Fruit fly (Drosophila melanogaster) whole organism, embryonic: Measurements from ENCODE around the gene sll.

Source experiments
- Ada2b ChIP-seq: fragments of 200-800 bp; sonication (Bioruptor generic); IDR thresholded peaks from 2 replicates; pipeline ENCODE4 v1.3.6; 2022; ENCODE audit warnings: missing biosample characterization, missing genetic modification characterization
- Adf1 ChIP-seq: fragments of 200-800 bp; sonication (Bioruptor generic); IDR thresholded peaks from 2 replicates; pipeline ENCODE4 v1.3.6; 2022; ENCODE audit warnings: missing biosample characterization, missing genetic modification characterization
- Atf-2 ChIP-seq: fragments of 200-800 bp; sonication (Bioruptor generic); optimal IDR thresholded peaks from 2 replicates; lab custom pipeline; 2016; ENCODE audit warnings: missing biosample characterization, missing genetic modification characterization
- Bdp1 ChIP-seq: fragments of 200-800 bp; sonication (Bioruptor generic); optimal IDR thresholded peaks from 3 replicates; lab custom pipeline; 2016; ENCODE audit warnings: missing biosample characterization, missing genetic modification characterization
- Bgb ChIP-seq: fragments of 200-800 bp; sonication (Bioruptor generic); IDR thresholded peaks from 2 replicates; pipeline ENCODE4 v1.3.6; 2022; ENCODE audit warnings: missing biosample characterization, missing genetic modification characterization; ENCODE audit not compliant: partially characterized antibody
- CG13123 ChIP-seq: fragments of 200-800 bp; sonication (Bioruptor generic); optimal IDR thresholded peaks from 2 replicates; lab custom pipeline; 2016; ENCODE audit warnings: missing biosample characterization, missing genetic modification characterization
- CG16813 ChIP-seq: fragments of 200-800 bp; sonication (Bioruptor generic); IDR thresholded peaks from 3 replicates; pipeline ENCODE4 v1.3.6; 2022; ENCODE audit warnings: missing biosample characterization, missing genetic modification characterization; ENCODE audit not compliant: partially characterized antibody
- CG6791 ChIP-seq: fragments of 200-800 bp; sonication (Bioruptor generic); IDR thresholded peaks from 3 replicates; pipeline ENCODE4 v1.3.6; 2022; ENCODE audit warnings: missing biosample characterization, missing genetic modification characterization; ENCODE audit not compliant: partially characterized antibody
- CG7556 ChIP-seq: fragments of 200-800 bp; sonication (Bioruptor generic); optimal IDR thresholded peaks from 2 replicates; lab custom pipeline; 2017; ENCODE audit warnings: missing biosample characterization, mild to moderate bottlenecking, missing genetic modification characterization
- CG7928 ChIP-seq: fragments of 200-800 bp; sonication (Bioruptor generic); optimal IDR thresholded peaks from 2 replicates; lab custom pipeline; 2017; ENCODE audit warnings: missing biosample characterization, mild to moderate bottlenecking, missing genetic modification characterization
- CG7963 ChIP-seq: fragments of 200-800 bp; sonication (Bioruptor generic); IDR thresholded peaks from 3 replicates; pipeline ENCODE4 v1.3.6; 2022; ENCODE audit warnings: missing biosample characterization, missing genetic modification characterization; ENCODE audit not compliant: partially characterized antibody
- CG8388 ChIP-seq: fragments of 200-800 bp; sonication (Bioruptor generic); optimal IDR thresholded peaks from 2 replicates; lab custom pipeline; 2019; ENCODE audit warnings: missing biosample characterization, mild to moderate bottlenecking, missing genetic modification characterization, moderate library complexity
- Doc2 ChIP-seq: fragments of 200-800 bp; sonication (Bioruptor generic); IDR thresholded peaks from 2 replicates; pipeline ENCODE4 v1.3.6; 2022; ENCODE audit warnings: missing biosample characterization, missing genetic modification characterization
- HLH4C ChIP-seq: fragments of 200-800 bp; sonication (Bioruptor generic); IDR thresholded peaks from 3 replicates; pipeline ENCODE4 v1.3.6; 2022; ENCODE audit warnings: missing biosample characterization, missing genetic modification characterization; ENCODE audit not compliant: partially characterized antibody
- Hmx ChIP-seq: fragments of 200-800 bp; sonication (Bioruptor generic); optimal IDR thresholded peaks from 2 replicates; lab custom pipeline; 2016; ENCODE audit warnings: missing biosample characterization, missing genetic modification characterization
- MTF-1 ChIP-seq: fragments of 200-800 bp; sonication (Bioruptor generic); optimal IDR thresholded peaks from 2 replicates; lab custom pipeline; 2018; ENCODE audit warnings: missing biosample characterization, mild to moderate bottlenecking, missing genetic modification characterization, borderline replicate concordance
- NC2β ChIP-seq: fragments of 200-800 bp; sonication (Bioruptor generic); optimal IDR thresholded peaks from 2 replicates; lab custom pipeline; 2016; ENCODE audit warnings: missing biosample characterization, missing genetic modification characterization
- Oli ChIP-seq: fragments of 200-800 bp; sonication (Bioruptor generic); optimal IDR thresholded peaks from 2 replicates; lab custom pipeline; 2018; ENCODE audit warnings: missing biosample characterization, mild to moderate bottlenecking, missing genetic modification characterization, moderate library complexity
- Opbp ChIP-seq: fragments of 200-800 bp; sonication (Bioruptor generic); IDR thresholded peaks from 3 replicates; pipeline ENCODE4 v1.3.6; 2022; ENCODE audit warnings: missing biosample characterization, missing genetic modification characterization; ENCODE audit not compliant: partially characterized antibody
- Ravus ChIP-seq: fragments of 200-800 bp; sonication (Bioruptor generic); IDR thresholded peaks from 2 replicates; pipeline ENCODE4 v1.3.6; 2022; ENCODE audit warnings: missing biosample characterization, missing genetic modification characterization
- Rx ChIP-seq: fragments of 200-800 bp; sonication (Bioruptor generic); IDR thresholded peaks from 2 replicates; pipeline ENCODE4 v1.3.6; 2022; ENCODE audit warnings: missing biosample characterization, missing genetic modification characterization
- ato ChIP-seq: fragments of 200-800 bp; sonication (Bioruptor generic); IDR thresholded peaks from 2 replicates; pipeline ENCODE4 v1.3.6; 2022; ENCODE audit warnings: missing biosample characterization, missing genetic modification characterization; ENCODE audit not compliant: partially characterized antibody
- dm ChIP-seq: fragments of 200-800 bp; sonication (Bioruptor generic); optimal IDR thresholded peaks from 3 replicates; lab custom pipeline; 2016; ENCODE audit warnings: missing biosample characterization, missing genetic modification characterization
- en ChIP-seq: fragments of 200-800 bp; sonication (Bioruptor generic); optimal IDR thresholded peaks from 2 replicates; lab custom pipeline; 2016; ENCODE audit warnings: missing biosample characterization, missing genetic modification characterization
- kay ChIP-seq: fragments of 200-800 bp; sonication (Bioruptor generic); optimal IDR thresholded peaks from 2 replicates; lab custom pipeline; 2016; ENCODE audit warnings: missing biosample characterization, missing genetic modification characterization
- mam ChIP-seq: fragments of 200-800 bp; sonication (Bioruptor generic); optimal IDR thresholded peaks from 3 replicates; lab custom pipeline; 2016; ENCODE audit warnings: missing biosample characterization, missing genetic modification characterization
- nerfin-2 ChIP-seq: fragments of 200-800 bp; sonication (Bioruptor generic); IDR thresholded peaks from 2 replicates; pipeline ENCODE4 v1.3.6; 2022; ENCODE audit warnings: missing biosample characterization, missing genetic modification characterization; ENCODE audit not compliant: partially characterized antibody
- salm ChIP-seq: fragments of 200-800 bp; sonication (Bioruptor generic); optimal IDR thresholded peaks from 2 replicates; lab custom pipeline; 2018; ENCODE audit warnings: missing biosample characterization, mild to moderate bottlenecking, missing genetic modification characterization
- toy ChIP-seq: fragments of 200-800 bp; sonication (Bioruptor generic); IDR thresholded peaks from 2 replicates; pipeline ENCODE4 v1.3.6; 2022; ENCODE audit warnings: missing biosample characterization, missing genetic modification characterization

Gene sll

dm6 chr3R:17656923-17657322 lies 51.0 kb downstream of the sll start:
- TF ChIP-seq Opbp (GFP tag; lab: Robert Waterston, UW) (0 out of 3 replicates have a peak, but pooled peaks have one; percentile 13), nerfin-2 (GFP tag; lab: Robert Waterston, UW) (0 out of 2 replicates have a peak, but pooled peaks have one; percentile 27), Rx (GFP tag; lab: Robert Waterston, UW) (no peak), CG13123 (GFP tag; lab: Kevin White, UChicago) (no peak), ato (0 out of 2 replicates have a peak, but pooled peaks have one; percentile 12), CG7963 (GFP tag; lab: Robert Waterston, UW) (0 out of 3 replicates have a peak, but pooled peaks have one; percentile 17), salm (no peak), en (GFP tag; lab: Kevin White, UChicago) (no peak), Hmx (no peak), kay (GFP tag; lab: Kevin White, UChicago) (no peak), CG8388 (GFP tag; lab: Kevin White, UChicago) (no peak), Bdp1 (GFP tag; lab: Kevin White, UChicago) (peak; percentile 89), dm (GFP tag; lab: Kevin White, UChicago) (no peak), CG6791 (GFP tag; lab: Robert Waterston, UW) (peak; percentile 48; the same call in 1 of the 3 replicates), Ada2b (GFP tag; lab: Robert Waterston, UW) (no peak), Oli (tag; lab: Kevin White, UChicago) (no peak), CG7928 (no peak), Adf1 (GFP tag; lab: Robert Waterston, UW) (no peak), Atf-2 (no peak), Ravus (GFP tag; lab: Robert Waterston, UW) (no peak), toy (GFP tag; lab: Robert Waterston, UW) (no peak), HLH4C (GFP tag; lab: Robert Waterston, UW) (0 out of 3 replicates have a peak, but pooled peaks have one; percentile 48), NC2β (GFP tag; lab: Kevin White, UChicago) (no peak), mam (no peak), Bgb (GFP tag; lab: Robert Waterston, UW) (0 out of 2 replicates have a peak, but pooled peaks have one; percentile 18), CG7556 (no peak), Doc2 (GFP tag; lab: Robert Waterston, UW) (no peak), CG16813 (GFP tag; lab: Robert Waterston, UW) (peak; percentile 47; the same call in 1 of the 3 replicates), MTF-1 (GFP tag; lab: Kevin White, UChicago) (no peak)
